Fruit fly (Drosophila melanogaster) whole organism, prepupa: Measurements from ENCODE around the gene CG6106.

Experiments
- Blimp-1 ChIP-seq: fragments of 200-800 bp; sonication (Bioruptor generic); optimal IDR thresholded peaks from 3 replicates; lab custom pipeline; 2017; ENCODE audit warnings: missing biosample characterization, missing genetic modification characterization, mild to moderate bottlenecking, moderate library complexity, missing genetic modification reagents
- CG10631 ChIP-seq: fragments of 200-800 bp; sonication (Bioruptor generic); optimal IDR thresholded peaks from 2 replicates; lab custom pipeline; 2016; ENCODE audit warnings: missing biosample characterization, missing genetic modification characterization
- CG10669 ChIP-seq: fragments of 200-800 bp; sonication (Bioruptor generic); optimal IDR thresholded peaks from 3 replicates; lab custom pipeline; 2018; ENCODE audit warnings: missing biosample characterization, mild to moderate bottlenecking, missing genetic modification characterization, moderate library complexity
- CG11294 ChIP-seq: fragments of 200-800 bp; sonication (Bioruptor generic); IDR thresholded peaks from 2 replicates; pipeline ENCODE4 v1.3.6; 2022; ENCODE audit warnings: missing biosample characterization, missing genetic modification characterization
- CG15336 ChIP-seq: fragments of 200-800 bp; sonication (Bioruptor generic); IDR thresholded peaks from 2 replicates; pipeline ENCODE4 v1.3.6; 2022; ENCODE audit warnings: missing biosample characterization, missing genetic modification characterization
- CG1621 ChIP-seq: fragments of 200-800 bp; sonication (Bioruptor generic); optimal IDR thresholded peaks from 3 replicates; lab custom pipeline; 2018; ENCODE audit warnings: missing biosample characterization, mild to moderate bottlenecking, missing genetic modification characterization
- CG16779 ChIP-seq: fragments of 200-800 bp; sonication (Bioruptor generic); optimal IDR thresholded peaks from 3 replicates; lab custom pipeline; 2017; ENCODE audit warnings: missing biosample characterization, mild to moderate bottlenecking, missing genetic modification characterization
- CG3032 ChIP-seq: fragments of 200-800 bp; optimal IDR thresholded peaks from 2 replicates; lab custom pipeline; 2019; ENCODE audit warnings: missing biosample characterization, mild to moderate bottlenecking, missing genetic modification characterization, moderate library complexity
- CG32006 ChIP-seq: fragments of 200-800 bp; sonication (Bioruptor generic); optimal IDR thresholded peaks from 3 replicates; lab custom pipeline; 2017; ENCODE audit warnings: missing biosample characterization, mild to moderate bottlenecking, missing genetic modification characterization
- CG34406 ChIP-seq: fragments of 200-800 bp; sonication (Bioruptor generic); optimal IDR thresholded peaks from 3 replicates; lab custom pipeline; 2016; ENCODE audit warnings: missing biosample characterization, missing genetic modification characterization
- CG3919 ChIP-seq: fragments of 200-800 bp; sonication (Bioruptor generic); optimal IDR thresholded peaks from 3 replicates; lab custom pipeline; 2016; ENCODE audit warnings: missing biosample characterization, missing genetic modification characterization
- CG6163 ChIP-seq: fragments of 200-800 bp; sonication (Bioruptor generic); IDR thresholded peaks from 3 replicates; pipeline ENCODE4 v1.3.6; 2022; ENCODE audit warnings: missing biosample characterization, missing genetic modification characterization
- CG6792 ChIP-seq: fragments of 200-800 bp; sonication (Bioruptor generic); optimal IDR thresholded peaks from 3 replicates; lab custom pipeline; 2016; ENCODE audit warnings: missing biosample characterization, missing genetic modification characterization
- CG6854 ChIP-seq: fragments of 200-800 bp; sonication (Bioruptor generic); optimal IDR thresholded peaks from 2 replicates; lab custom pipeline; 2017; ENCODE audit warnings: missing biosample characterization, mild to moderate bottlenecking, missing genetic modification characterization
- CG8319 ChIP-seq: fragments of 200-800 bp; sonication (Bioruptor generic); optimal IDR thresholded peaks from 3 replicates; lab custom pipeline; 2016; ENCODE audit warnings: missing biosample characterization, missing genetic modification characterization
- CG8632 ChIP-seq: fragments of 200-800 bp; sonication (Bioruptor generic); optimal IDR thresholded peaks from 3 replicates; lab custom pipeline; 2016; ENCODE audit warnings: missing biosample characterization, missing genetic modification characterization
- CG9139 ChIP-seq: fragments of 200-800 bp; sonication (Bioruptor generic); optimal IDR thresholded peaks from 3 replicates; lab custom pipeline; 2017; ENCODE audit warnings: missing biosample characterization, mild to moderate bottlenecking, missing genetic modification characterization
- Eip75B ChIP-seq: fragments of 200-800 bp; sonication (Bioruptor generic); optimal IDR thresholded peaks from 3 replicates; lab custom pipeline; 2016; ENCODE audit warnings: missing biosample characterization, missing genetic modification characterization
- Eip78C ChIP-seq: fragments of 200-800 bp; sonication (Bioruptor generic); peaks from one replicate; lab custom pipeline; 2016; ENCODE audit warnings: missing biosample characterization, missing genetic modification characterization
- Eip93F ChIP-seq: fragments of 200-800 bp; sonication (Bioruptor generic); optimal IDR thresholded peaks from 2 replicates; lab custom pipeline; 2016; ENCODE audit warnings: missing biosample characterization, mild to moderate bottlenecking, missing genetic modification characterization
- Ets21C ChIP-seq: fragments of 200-800 bp; sonication (Bioruptor generic); optimal IDR thresholded peaks from 3 replicates; lab custom pipeline; 2016; ENCODE audit warnings: missing biosample characterization, missing genetic modification characterization
- Gug ChIP-seq: fragments of 200-800 bp; sonication (Bioruptor generic); IDR thresholded peaks from 2 replicates; pipeline ENCODE4 v1.3.6; 2022; ENCODE audit warnings: missing biosample characterization, missing genetic modification characterization
- Hr38 ChIP-seq: sonication (Bioruptor generic); optimal IDR thresholded peaks from 2 replicates; lab custom pipeline; 2016; ENCODE audit warnings: missing biosample characterization, missing genetic modification characterization
- Hr4 ChIP-seq: fragments of 200-800 bp; sonication (Bioruptor generic); optimal IDR thresholded peaks from 3 replicates; lab custom pipeline; 2016; ENCODE audit warnings: missing biosample characterization, missing genetic modification characterization
- Met ChIP-seq: fragments of 200-800 bp; sonication (Bioruptor generic); optimal IDR thresholded peaks from 3 replicates; lab custom pipeline; 2016; ENCODE audit warnings: missing biosample characterization, missing genetic modification characterization
- Smox ChIP-seq: fragments of 200-800 bp; sonication (Bioruptor generic); optimal IDR thresholded peaks from 3 replicates; lab custom pipeline; 2016; ENCODE audit warnings: missing biosample characterization, missing genetic modification characterization
- Sox102F ChIP-seq: fragments of 200-800 bp; sonication (Bioruptor generic); optimal IDR thresholded peaks from 2 replicates; lab custom pipeline; 2016; ENCODE audit warnings: missing biosample characterization, mild to moderate bottlenecking, missing genetic modification characterization
- Sox15 ChIP-seq: fragments of 200-800 bp; sonication (Bioruptor generic); optimal IDR thresholded peaks from 3 replicates; lab custom pipeline; 2016; ENCODE audit warnings: missing biosample characterization, missing genetic modification characterization
- achi ChIP-seq: fragments of 200-800 bp; sonication (Bioruptor generic); optimal IDR thresholded peaks from 3 replicates; lab custom pipeline; 2016; ENCODE audit warnings: missing biosample characterization, missing genetic modification characterization
- acj6 ChIP-seq: fragments of 200-800 bp; sonication (Bioruptor generic); optimal IDR thresholded peaks from 3 replicates; lab custom pipeline; 2016; ENCODE audit warnings: missing biosample characterization, missing genetic modification characterization
- cyc ChIP-seq: fragments of 200-800 bp; sonication (Bioruptor generic); optimal IDR thresholded peaks from 3 replicates; lab custom pipeline; 2016; ENCODE audit warnings: missing biosample characterization, missing genetic modification characterization
- dac ChIP-seq: fragments of 200-800 bp; sonication (Bioruptor generic); optimal IDR thresholded peaks from 2 replicates; lab custom pipeline; 2017; ENCODE audit warnings: missing biosample characterization, mild to moderate bottlenecking, missing genetic modification characterization
- dsx ChIP-seq: fragments of 200-800 bp; optimal IDR thresholded peaks from 3 replicates; lab custom pipeline; 2019; ENCODE audit warnings: missing biosample characterization, mild to moderate bottlenecking, missing genetic modification characterization, moderate library complexity; ENCODE audit not compliant: poor library complexity, severe bottlenecking
- eg ChIP-seq: fragments of 200-800 bp; sonication (Bioruptor generic); IDR thresholded peaks from 3 replicates; pipeline ENCODE4 v1.3.6; 2022; ENCODE audit warnings: missing biosample characterization, missing genetic modification characterization
- fd85E ChIP-seq: fragments of 200-800 bp; sonication (Bioruptor generic); optimal IDR thresholded peaks from 3 replicates; lab custom pipeline; 2016; ENCODE audit warnings: missing biosample characterization, missing genetic modification characterization
- fkh ChIP-seq: fragments of 200-800 bp; sonication (Bioruptor generic); optimal IDR thresholded peaks from 3 replicates; lab custom pipeline; 2017; ENCODE audit warnings: missing biosample characterization, mild to moderate bottlenecking, missing genetic modification characterization, moderate library complexity
- lz ChIP-seq: fragments of 200-800 bp; sonication (Bioruptor generic); optimal IDR thresholded peaks from 3 replicates; lab custom pipeline; 2016; ENCODE audit warnings: missing biosample characterization, missing genetic modification characterization
- net ChIP-seq: fragments of 200-800 bp; sonication (Bioruptor generic); optimal IDR thresholded peaks from 3 replicates; lab custom pipeline; 2016; ENCODE audit warnings: missing biosample characterization, missing genetic modification characterization
- pdm3 ChIP-seq: fragments of 200-800 bp; sonication (Bioruptor generic); optimal IDR thresholded peaks from 3 replicates; lab custom pipeline; 2016; ENCODE audit warnings: missing biosample characterization, missing genetic modification characterization
- salr ChIP-seq, 2 experiments: fragments of 200-800 bp; sonication (Bioruptor generic); optimal IDR thresholded peaks; 3 replicates each; lab custom pipeline; 2016 to 2018; ENCODE audit warnings: missing biosample characterization in 2 of 2, missing genetic modification characterization in 2 of 2, mild to moderate bottlenecking in 1 of 2
- spab ChIP-seq: fragments of 200-800 bp; sonication (Bioruptor generic); optimal IDR thresholded peaks from 2 replicates; lab custom pipeline; 2017; ENCODE audit warnings: missing biosample characterization, mild to moderate bottlenecking, missing genetic modification characterization, missing genetic modification reagents
- svp ChIP-seq: fragments of 200-800 bp; sonication (Bioruptor generic); peaks from one replicate; lab custom pipeline; 2016; ENCODE audit warnings: missing biosample characterization, missing genetic modification characterization
- topi ChIP-seq: fragments of 200-800 bp; sonication (Bioruptor generic); optimal IDR thresholded peaks from 3 replicates; lab custom pipeline; 2016; ENCODE audit warnings: missing biosample characterization, missing genetic modification characterization
- vri ChIP-seq: fragments of 200-800 bp; sonication (Bioruptor generic); optimal IDR thresholded peaks from 3 replicates; lab custom pipeline; 2016; ENCODE audit warnings: missing biosample characterization, mild to moderate bottlenecking, missing genetic modification characterization

CG6106 gene

DNA sequence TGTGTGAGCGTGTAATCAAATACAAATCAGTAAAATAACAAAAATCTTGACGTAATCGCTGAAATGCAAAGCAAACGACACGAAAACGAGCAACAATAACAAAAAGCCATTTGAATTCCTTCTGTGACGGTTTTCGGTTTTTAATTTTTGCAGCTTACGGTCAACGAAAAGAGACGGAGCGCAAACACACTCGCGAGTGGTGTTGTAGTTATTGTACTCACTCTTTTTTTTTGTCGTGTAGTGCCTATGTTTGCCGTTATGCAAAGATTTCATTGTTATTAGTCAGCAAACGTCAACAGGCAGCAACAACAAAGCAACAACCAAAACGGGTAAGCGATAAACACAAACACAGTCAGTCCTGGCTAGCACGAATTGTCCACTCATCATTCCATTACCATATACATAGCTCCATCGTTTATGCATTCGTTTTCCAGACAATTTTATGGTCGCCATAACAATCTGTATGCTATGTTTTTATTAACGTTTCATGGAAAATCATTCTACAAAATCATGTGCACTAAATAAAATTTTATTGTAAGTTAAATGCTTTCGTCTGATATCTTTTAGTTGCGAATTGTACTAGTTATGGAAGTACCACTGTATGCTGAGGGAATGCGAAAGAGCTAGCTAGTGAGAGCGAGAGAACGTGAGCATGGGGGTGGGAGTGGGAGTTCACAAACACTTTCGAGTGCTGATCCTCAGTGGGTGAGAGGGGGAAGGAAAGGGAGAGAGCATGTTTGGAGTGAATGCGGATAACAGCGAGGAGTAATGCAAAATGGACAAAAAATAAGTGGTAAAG lies 8.4 kb downstream of the CG6106 start (continued):
- TF ChIP-seq pdm3 (GFP tag; lab: Kevin White, UChicago) (peak; percentile 72), Eip93F (GFP tag; lab: Kevin White, UChicago) (no peak), CG8632 (GFP tag; lab: Kevin White, UChicago) (peak; percentile 51), CG6163 (GFP tag; lab: Robert Waterston, UW) (peak; percentile 70), Eip78C (GFP tag; lab: Kevin White, UChicago) (peak; percentile 93), CG10631 (peak; percentile 11), CG10669 (peak; percentile 66), CG3032 (tag; lab: Kevin White, UChicago) (peak; percentile 66), Blimp-1 (peak; percentile 46), CG34406 (GFP tag; lab: Kevin White, UChicago) (peak; percentile 18), Met (peak; percentile 80), Sox102F (peak; percentile 79), dsx (GFP tag; lab: Kevin White, UChicago) (peak; percentile 69), Gug (peak; percentile 65), salr (GFP tag; optimal IDR thresholded peaks at IDR 0.05; lab: Kevin White, UChicago) (peak in 1 of 2 experiments; percentile 51), fkh (peak; percentile 67), Eip75B (peak; percentile 50), CG11294 (GFP tag; lab: Robert Waterston, UW) (peak; percentile 72; the same call in 1 of the 2 replicates), Smox (GFP tag; lab: Kevin White, UChicago) (peak; percentile 44), Sox15 (GFP tag; lab: Kevin White, UChicago) (no peak)
- TF ChIP-seq, all 60 proteins: peak for 53

DNA sequence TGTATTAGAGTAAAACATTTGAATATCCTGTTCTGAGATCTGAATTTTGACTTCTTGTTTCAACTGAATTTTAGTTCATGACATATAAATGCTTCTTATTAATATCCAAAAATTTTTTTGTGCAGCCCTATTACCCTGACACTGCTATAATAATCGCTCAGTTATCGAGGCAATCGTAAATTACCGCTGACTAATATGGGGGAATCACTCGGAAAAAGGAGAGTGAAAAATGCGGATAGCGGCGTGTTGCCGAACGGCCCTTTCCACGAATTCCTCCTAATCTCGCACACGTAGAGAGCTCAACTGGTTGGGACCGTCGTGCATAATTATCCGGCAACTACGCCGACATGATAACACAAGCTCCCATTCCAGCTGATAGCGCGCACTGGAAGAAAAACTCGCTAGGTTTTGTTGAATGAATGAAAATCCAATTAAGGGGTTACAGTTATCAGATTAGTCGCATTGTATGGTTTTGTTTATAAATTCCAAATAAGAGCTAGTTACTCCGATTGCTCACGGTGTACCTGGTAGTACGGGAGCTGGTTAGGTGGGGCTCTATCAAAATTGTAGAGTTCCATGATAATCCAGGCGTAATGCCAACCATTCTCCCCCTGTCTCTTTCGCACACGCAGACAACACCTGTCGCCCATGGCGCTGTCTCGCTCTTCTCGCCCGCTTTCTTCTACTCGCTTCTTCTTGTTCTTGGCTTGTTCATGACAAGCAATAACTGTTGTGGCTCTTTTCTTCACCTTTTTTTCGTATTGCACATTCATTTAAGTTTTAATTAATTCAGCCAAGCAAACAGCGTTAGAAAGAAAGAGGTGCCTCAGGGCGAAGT lies 9.3 kb downstream of the CG6106 start:
- TF ChIP-seq fkh (no peak), CG8319 (no peak), CG3919 (GFP tag; lab: Kevin White, UChicago) (peak; percentile 48), CG8632 (GFP tag; lab: Kevin White, UChicago) (peak; percentile 22), net (peak; percentile 48), spab (GFP tag; lab: Kevin White, UChicago) (no peak), salr (GFP tag; optimal IDR thresholded peaks at IDR 0.05; lab: Kevin White, UChicago) (peak; percentile 35 to 41), fd85E (GFP tag; lab: Kevin White, UChicago) (no peak), acj6 (GFP tag; lab: Kevin White, UChicago) (peak; percentile 32), CG6792 (peak; percentile 34), Ets21C (GFP tag; lab: Kevin White, UChicago) (no peak), vri (GFP tag; lab: Kevin White, UChicago) (peak; percentile 68), Smox (GFP tag; lab: Kevin White, UChicago) (peak; percentile 35), CG9139 (GFP tag; lab: Kevin White, UChicago) (no peak), Sox102F (no peak), CG16779 (no peak), Met (peak; percentile 23), CG10631 (peak; percentile 30), CG34406 (GFP tag; lab: Kevin White, UChicago) (peak; percentile 18), cyc (GFP tag; lab: Kevin White, UChicago) (peak; percentile 45), CG15336 (GFP tag; lab: Robert Waterston, UW) (peak; percentile 36), dsx (GFP tag; lab: Kevin White, UChicago) (no peak), Hr38 (GFP tag; lab: Kevin White, UChicago) (no peak), Sox15 (GFP tag; lab: Kevin White, UChicago) (peak; percentile 32), CG32006 (GFP tag; lab: Kevin White, UChicago) (peak; percentile 72), Eip93F (GFP tag; lab: Kevin White, UChicago) (no peak), Blimp-1 (no peak), achi (GFP tag; lab: Kevin White, UChicago) (peak; percentile 42), CG6854 (GFP tag; lab: Kevin White, UChicago) (no peak), CG6163 (GFP tag; lab: Robert Waterston, UW) (peak; percentile 72), eg (peak; percentile 86), CG10669 (peak; percentile 47), CG1621 (peak; percentile 16), svp (GFP tag; lab: Kevin White, UChicago) (peak; percentile 88), dac (peak; percentile 11), Eip78C (GFP tag; lab: Kevin White, UChicago) (peak; percentile 88), Hr4 (peak; percentile 7), lz (GFP tag; lab: Kevin White, UChicago) (peak; percentile 30), Eip75B (peak; percentile 2), topi (GFP tag; lab: Kevin White, UChicago) (peak; percentile 31)
